Fruit fly (Drosophila melanogaster) whole organism, adult: ENCODE results near the gene CG7512.

Experiments
- CG11617 ChIP-seq: fragments of 200-800 bp; sonication (Bioruptor generic); optimal IDR thresholded peaks from 2 replicates; lab custom pipeline; 2017; ENCODE audit warnings: mild to moderate bottlenecking, missing biosample characterization, missing genetic modification reagents, missing genetic modification characterization
- CG12768 ChIP-seq: fragments of 200-800 bp; sonication (Bioruptor generic); optimal IDR thresholded peaks from 2 replicates; lab custom pipeline; 2017; ENCODE audit warnings: missing biosample characterization, missing genetic modification characterization, mild to moderate bottlenecking, moderate library complexity, missing genetic modification reagents
- CG14711 ChIP-seq: fragments of 200-800 bp; sonication (Bioruptor generic); optimal IDR thresholded peaks from 2 replicates; lab custom pipeline; 2018; ENCODE audit warnings: missing biosample characterization, mild to moderate bottlenecking, missing genetic modification characterization, moderate library complexity
- CG1620 ChIP-seq: fragments of 200-800 bp; sonication (Bioruptor generic); optimal IDR thresholded peaks from 2 replicates; lab custom pipeline; 2016; ENCODE audit warnings: missing biosample characterization, missing genetic modification characterization
- CG33017 ChIP-seq: fragments of 200-800 bp; sonication (Bioruptor generic); optimal IDR thresholded peaks from 2 replicates; lab custom pipeline; 2018; ENCODE audit warnings: missing biosample characterization, mild to moderate bottlenecking, missing genetic modification characterization, moderate library complexity
- CG5204 ChIP-seq: fragments of 200-800 bp; sonication (Bioruptor generic); optimal IDR thresholded peaks from 2 replicates; lab custom pipeline; 2016; ENCODE audit warnings: missing biosample characterization, missing genetic modification characterization
- CG7045 ChIP-seq: fragments of 200-800 bp; sonication (Bioruptor generic); optimal IDR thresholded peaks from 2 replicates; lab custom pipeline; 2017; ENCODE audit warnings: missing biosample characterization, mild to moderate bottlenecking, missing genetic modification characterization
- CG7101 ChIP-seq: fragments of 200-800 bp; sonication (Bioruptor generic); optimal IDR thresholded peaks from 2 replicates; lab custom pipeline; 2018; ENCODE audit warnings: missing biosample characterization, mild to moderate bottlenecking, missing genetic modification characterization, moderate library complexity
- Clk ChIP-seq: fragments of 200-800 bp; sonication (Bioruptor generic); optimal IDR thresholded peaks from 2 replicates; lab custom pipeline; 2017; ENCODE audit warnings: missing biosample characterization, missing genetic modification characterization
- Crg-1 ChIP-seq: fragments of 200-800 bp; sonication (Bioruptor generic); optimal IDR thresholded peaks from 2 replicates; lab custom pipeline; 2016; ENCODE audit warnings: missing biosample characterization, missing genetic modification characterization
- Hr96 ChIP-seq: fragments of 200-800 bp; sonication (Bioruptor generic); optimal IDR thresholded peaks from 2 replicates; lab custom pipeline; 2016; ENCODE audit warnings: missing biosample characterization, missing genetic modification characterization
- Mnt ChIP-seq: fragments of 200-800 bp; sonication (Bioruptor generic); optimal IDR thresholded peaks from 2 replicates; lab custom pipeline; 2016; ENCODE audit warnings: missing biosample characterization, mild to moderate bottlenecking, missing genetic modification characterization
- bab1 ChIP-seq: fragments of 200-800 bp; sonication (Bioruptor generic); optimal IDR thresholded peaks from 3 replicates; lab custom pipeline; 2019; ENCODE audit warnings: missing biosample characterization, mild to moderate bottlenecking, missing genetic modification characterization, moderate library complexity
- cic ChIP-seq: fragments of 200-800 bp; sonication (Bioruptor generic); optimal IDR thresholded peaks from 2 replicates; lab custom pipeline; 2017; ENCODE audit warnings: missing biosample characterization, mild to moderate bottlenecking, missing genetic modification characterization, moderate library complexity
- cnc ChIP-seq, 2 experiments: fragments of >200 bp; optimal IDR thresholded peaks; 2 replicates each; lab custom pipeline; 2017
- kay ChIP-seq: fragments of 200-800 bp; sonication (Bioruptor generic); peaks from one replicate; lab custom pipeline; 2016; ENCODE audit warnings: missing biosample characterization, missing genetic modification characterization, borderline replicate concordance
- ovo ChIP-seq: fragments of 200-800 bp; sonication (Bioruptor generic); optimal IDR thresholded peaks from 2 replicates; lab custom pipeline; 2016; ENCODE audit warnings: missing biosample characterization, missing genetic modification characterization
- pad ChIP-seq: fragments of 200-800 bp; sonication (Bioruptor generic); optimal IDR thresholded peaks from 3 replicates; lab custom pipeline; 2017; ENCODE audit warnings: missing biosample characterization, missing genetic modification characterization, mild to moderate bottlenecking, moderate library complexity, missing genetic modification reagents
- tj ChIP-seq: fragments of 200-800 bp; sonication (Bioruptor generic); optimal IDR thresholded peaks from 3 replicates; lab custom pipeline; 2017; ENCODE audit warnings: missing biosample characterization, mild to moderate bottlenecking, missing genetic modification characterization, moderate library complexity
- toe ChIP-seq: fragments of 200-800 bp; sonication (Bioruptor generic); optimal IDR thresholded peaks from 2 replicates; lab custom pipeline; 2016; ENCODE audit warnings: missing biosample characterization, missing genetic modification characterization

Gene CG7512

DNA sequence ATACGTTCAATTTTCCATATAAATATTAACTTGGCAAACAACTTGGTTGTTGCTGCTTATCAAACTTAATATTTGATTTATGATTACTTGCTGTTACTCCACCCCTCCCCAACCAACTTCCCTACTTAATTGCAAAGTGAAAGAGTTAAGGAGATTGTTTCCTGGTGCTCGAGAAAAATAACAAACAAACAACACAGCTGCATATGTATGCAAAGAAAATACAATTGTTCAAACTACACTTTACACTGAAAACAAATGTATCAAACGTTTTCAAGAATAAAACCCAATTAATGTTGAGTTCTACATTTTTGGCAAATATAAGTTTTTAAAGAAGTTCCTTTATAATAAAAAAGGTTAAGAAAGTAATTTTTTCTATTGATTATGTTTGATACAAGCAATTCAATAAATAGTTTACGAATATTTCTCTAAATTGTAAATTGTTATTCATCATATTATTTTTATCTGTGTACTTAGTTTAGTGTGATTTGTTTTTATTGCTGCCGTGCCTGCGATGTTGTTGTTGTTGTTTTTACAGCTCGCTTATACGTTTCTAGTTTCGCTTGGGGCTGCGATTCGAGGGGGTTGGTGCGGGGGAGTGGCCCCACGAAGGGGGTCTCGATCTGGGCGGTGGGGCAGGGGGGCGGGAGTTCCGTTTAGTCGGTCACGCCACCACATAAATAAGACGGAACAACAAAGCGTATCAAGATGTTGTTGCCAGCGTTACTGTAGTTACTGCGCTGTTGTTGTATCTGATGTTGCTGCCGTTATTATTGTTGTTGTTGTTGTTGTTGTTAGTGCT lies 42.4 kb downstream of the CG7512 start:
- TF ChIP-seq pad (no peak), kay (GFP tag; lab: Kevin White, UChicago) (no peak), toe (GFP tag; lab: Kevin White, UChicago) (no peak), CG7101 (tag; lab: Kevin White, UChicago) (peak; percentile 64), CG5204 (GFP tag; lab: Kevin White, UChicago) (peak; percentile 33), Clk (GFP tag; lab: Kevin White, UChicago) (no peak), CG11617 (GFP tag; lab: Kevin White, UChicago) (peak; percentile 45), CG33017 (tag; lab: Kevin White, UChicago) (peak; percentile 77), ovo (no peak), CG7045 (peak; percentile 70), bab1 (GFP tag; lab: Kevin White, UChicago) (no peak), Mnt (GFP tag; lab: Kevin White, UChicago) (no peak), Hr96 (GFP tag; lab: Kevin White, UChicago) (peak; percentile 0), CG1620 (GFP tag; lab: Kevin White, UChicago) (no peak), tj (no peak), Crg-1 (GFP tag; lab: Kevin White, UChicago) (no peak), CG14711 (tag; lab: Kevin White, UChicago) (peak; percentile 71), cnc (optimal IDR thresholded peaks at IDR 0.05; lab: Kevin White, UChicago) (no peak), cic (no peak), CG12768 (GFP tag; lab: Kevin White, UChicago) (peak; percentile 60)

DNA sequence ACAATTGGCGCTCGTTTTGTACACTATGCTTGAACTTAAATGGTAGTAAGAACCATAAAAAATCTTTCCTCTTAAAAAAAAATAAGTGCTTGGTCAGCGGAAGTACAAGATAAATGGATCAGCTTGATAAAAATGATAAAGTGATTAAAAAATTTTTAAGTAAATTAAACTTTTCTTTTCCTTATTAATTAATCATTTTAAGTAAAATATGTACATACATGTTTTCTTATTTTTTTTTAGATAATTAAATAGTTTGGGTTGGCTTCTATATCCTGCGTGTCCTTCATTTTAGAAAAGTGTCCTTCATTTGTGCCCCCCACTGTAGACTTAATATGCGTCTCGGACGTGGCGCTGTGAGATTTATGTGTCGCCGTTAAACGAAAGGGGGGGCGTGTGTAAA lies 43.1 kb downstream of the CG7512 start:
- TF ChIP-seq CG14711 (tag; lab: Kevin White, UChicago) (no peak), cic (no peak), Hr96 (GFP tag; lab: Kevin White, UChicago) (no peak), pad (no peak), CG1620 (GFP tag; lab: Kevin White, UChicago) (no peak), Clk (GFP tag; lab: Kevin White, UChicago) (no peak), toe (GFP tag; lab: Kevin White, UChicago) (no peak), cnc (optimal IDR thresholded peaks at IDR 0.05; lab: Kevin White, UChicago) (no peak), Crg-1 (GFP tag; lab: Kevin White, UChicago) (no peak), CG7045 (no peak), tj (no peak), Mnt (GFP tag; lab: Kevin White, UChicago) (no peak), CG11617 (GFP tag; lab: Kevin White, UChicago) (no peak), CG5204 (GFP tag; lab: Kevin White, UChicago) (no peak), CG33017 (tag; lab: Kevin White, UChicago) (no peak), CG7101 (tag; lab: Kevin White, UChicago) (no peak), ovo (no peak), CG12768 (GFP tag; lab: Kevin White, UChicago) (no peak), kay (GFP tag; lab: Kevin White, UChicago) (no peak), bab1 (GFP tag; lab: Kevin White, UChicago) (no peak)

DNA sequence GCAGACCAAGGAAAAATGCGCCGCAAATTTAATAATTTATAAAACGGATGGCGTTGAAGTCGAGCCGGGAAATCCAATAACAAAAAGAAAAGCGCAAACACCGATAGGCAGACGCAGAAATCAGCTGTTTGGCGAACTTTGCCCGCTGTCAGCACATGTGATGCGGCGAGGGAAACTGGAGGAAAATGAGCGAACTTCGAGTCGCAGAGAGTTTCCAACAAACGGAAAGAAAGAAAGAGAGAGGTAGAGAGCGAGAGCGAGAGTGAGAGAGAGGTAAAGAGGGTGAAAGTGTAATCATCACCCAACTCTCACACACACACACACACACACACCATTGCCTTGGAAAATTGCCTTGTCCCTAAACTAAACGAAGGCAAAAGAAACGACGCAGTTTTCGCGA lies 43.7 kb downstream of the CG7512 start:
- peak; percentile 81 for TF ChIP-seq CG12768 (GFP tag; lab: Kevin White, UChicago)
- TF ChIP-seq CG7045 = no peak

DNA sequence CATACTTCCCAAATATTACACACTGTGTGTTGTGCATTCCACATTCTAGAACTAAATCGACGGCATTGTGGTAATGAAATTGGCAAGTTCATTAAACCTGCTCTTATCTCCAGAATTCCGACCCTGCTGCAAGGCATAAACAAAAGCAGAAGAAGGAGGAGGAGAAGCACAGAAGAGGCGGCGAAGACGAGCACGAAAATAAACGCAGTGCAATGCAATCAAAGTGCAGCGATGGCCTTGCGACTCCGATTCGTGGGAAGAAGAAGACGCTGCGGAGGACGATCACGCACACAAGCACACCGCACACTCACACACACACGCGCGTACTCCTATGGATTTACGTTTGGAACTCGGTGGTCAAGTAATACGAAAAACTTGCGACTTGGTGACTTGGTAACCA lies 47.4 kb downstream of the CG7512 start:
- no peak for TF ChIP-seq Crg-1 (GFP tag; lab: Kevin White, UChicago)
- peak; percentile 22 for TF ChIP-seq tj
- no peak for TF ChIP-seq CG7101 (tag; lab: Kevin White, UChicago)

DNA sequence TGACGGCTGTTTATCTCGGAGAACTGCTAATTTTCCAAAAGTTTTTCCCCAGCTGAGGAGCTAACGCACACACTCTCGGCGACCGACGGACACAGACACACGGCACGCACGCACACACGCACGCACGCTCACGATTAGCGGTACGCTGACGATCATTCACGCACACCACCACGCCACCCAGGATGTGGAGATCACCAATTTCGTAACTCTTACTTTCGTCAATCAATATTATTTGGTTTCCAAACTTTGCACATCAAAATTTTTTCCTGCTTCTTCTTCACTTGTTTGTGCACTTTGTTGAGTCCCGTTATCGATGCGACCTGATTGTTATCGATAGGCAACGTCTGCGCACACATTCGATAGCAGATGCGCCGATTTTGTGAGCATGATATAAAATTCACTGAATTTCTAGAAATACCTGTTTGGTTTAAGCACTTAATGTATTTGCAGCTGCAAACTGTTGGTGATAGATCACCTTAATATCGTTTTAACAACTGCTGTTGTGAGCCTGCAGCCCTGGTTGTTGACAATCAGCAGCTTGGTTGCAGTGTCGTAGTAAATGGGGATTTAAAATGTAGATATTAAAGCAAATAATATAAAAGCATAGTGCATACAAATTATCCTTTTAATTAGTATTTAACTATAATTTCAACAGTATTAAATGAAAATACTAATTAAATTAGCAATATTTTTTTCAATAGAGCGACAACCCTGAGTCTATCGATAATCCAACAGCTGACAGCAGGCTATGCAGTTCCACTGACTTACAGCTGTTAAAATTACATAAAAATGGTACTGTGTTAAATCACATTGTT lies 48.6 kb downstream of the CG7512 start, which contains the start of the genes CG7394 and Mob2:
TSS of gene CG7394 (plus strand) at position 51 of the 815 bp plus-strand sequence.
TSS of gene Mob2 (minus strand) at position 288 of the 815 bp plus-strand sequence.
- TF ChIP-seq Clk (GFP tag; lab: Kevin White, UChicago) = peak; percentile 86
- TF ChIP-seq Mnt (GFP tag; lab: Kevin White, UChicago) = peak; percentile 80
- TF ChIP-seq tj = peak; percentile 76
- peak; percentile 83 for TF ChIP-seq ovo
- TF ChIP-seq Hr96 (GFP tag; lab: Kevin White, UChicago) = peak; percentile 78
- TF ChIP-seq CG1620 (GFP tag; lab: Kevin White, UChicago) = peak; percentile 82
- peak; percentile 53 for TF ChIP-seq cic
- peak; percentile 88 for TF ChIP-seq toe (GFP tag; lab: Kevin White, UChicago)
- TF ChIP-seq cnc (optimal IDR thresholded peaks at IDR 0.05; lab: Kevin White, UChicago) = no peak
- peak; percentile 99 for TF ChIP-seq CG14711 (tag; lab: Kevin White, UChicago)
- TF ChIP-seq CG12768 (GFP tag; lab: Kevin White, UChicago) = peak; percentile 87
- peak; percentile 72 for TF ChIP-seq pad
- TF ChIP-seq CG11617 (GFP tag; lab: Kevin White, UChicago) = peak; percentile 94
- peak; percentile 84 for TF ChIP-seq Crg-1 (GFP tag; lab: Kevin White, UChicago)
- peak; percentile 95 for TF ChIP-seq CG7045
- peak; percentile 91 for TF ChIP-seq CG33017 (tag; lab: Kevin White, UChicago)
- TF ChIP-seq bab1 (GFP tag; lab: Kevin White, UChicago) = peak; percentile 97
- TF ChIP-seq kay (GFP tag; lab: Kevin White, UChicago) = peak; percentile 96
- peak; percentile 92 for TF ChIP-seq CG5204 (GFP tag; lab: Kevin White, UChicago)
- TF ChIP-seq CG7101 (tag; lab: Kevin White, UChicago) = peak; percentile 94
